Worm (Caenorhabditis elegans) whole organism, mixed stage, embryonic: Measurements from ENCODE around the gene W09C2.7.
"Not testable (repeated sequence)": the region's sequence is repeated elsewhere in the genome, so short reads cannot be mapped to it uniquely, and the experiment has no call there.

Source experiments
- elt-1 ChIP-seq: sonication (generic microtip); optimal IDR thresholded peaks from 2 replicates; lab custom pipeline; 2017; ENCODE audit warnings: missing genetic modification characterization, mild to moderate bottlenecking, missing compliant biosample characterization, antibody characterized with exemption, moderate library complexity, borderline replicate concordance; ENCODE audit not compliant: insufficient read depth
- elt-3 ChIP-seq: fragments of 150-350 bp; optimal IDR thresholded peaks from 2 replicates; lab custom pipeline; 2014; ENCODE audit warnings: missing biosample characterization, missing genetic modification characterization
- ham-2 ChIP-seq: fragments of 200-800 bp; sonication (Bioruptor generic); optimal IDR thresholded peaks from 2 replicates; lab custom pipeline; 2018; ENCODE audit warnings: mild to moderate bottlenecking, missing genetic modification characterization, missing compliant biosample characterization
- lin-13 ChIP-seq: fragments of 150-350 bp; optimal IDR thresholded peaks from 2 replicates; lab custom pipeline; 2014; ENCODE audit warnings: missing biosample characterization, missing genetic modification characterization
- mep-1 ChIP-seq: fragments of 150-350 bp; optimal IDR thresholded peaks from 2 replicates; lab custom pipeline; 2017; ENCODE audit warnings: missing biosample characterization, missing genetic modification reagents, missing genetic modification characterization, inconsistent platforms
- nhr-12 ChIP-seq: fragments of 150-350 bp; optimal IDR thresholded peaks from 2 replicates; lab custom pipeline; 2014; ENCODE audit warnings: missing biosample characterization, missing genetic modification characterization
- nhr-2 ChIP-seq: fragments of 150-350 bp; optimal IDR thresholded peaks from 2 replicates; lab custom pipeline; 2014; ENCODE audit warnings: missing biosample characterization, missing genetic modification characterization
- nhr-237 ChIP-seq: fragments of 150-350 bp; optimal IDR thresholded peaks from 2 replicates; lab custom pipeline; 2014; ENCODE audit warnings: missing biosample characterization, missing genetic modification characterization
- nhr-28 ChIP-seq: fragments of 150-350 bp; optimal IDR thresholded peaks from 2 replicates; lab custom pipeline; 2014; ENCODE audit warnings: missing biosample characterization, missing genetic modification characterization
- nhr-76 ChIP-seq: sonication (generic microtip); optimal IDR thresholded peaks from 2 replicates; lab custom pipeline; 2017; ENCODE audit warnings: missing biosample characterization, missing genetic modification characterization
- pha-4 ChIP-seq: fragments of 150-350 bp; optimal IDR thresholded peaks from 2 replicates; lab custom pipeline; 2018; ENCODE audit warnings: missing biosample characterization, missing genetic modification reagents, missing genetic modification characterization
- snpc-4 ChIP-seq: fragments of 150-350 bp; optimal IDR thresholded peaks from 2 replicates; lab custom pipeline; 2014; ENCODE audit warnings: missing biosample characterization, missing genetic modification characterization
- unc-39 ChIP-seq: fragments of 150-350 bp; optimal IDR thresholded peaks from 2 replicates; lab custom pipeline; 2014; ENCODE audit warnings: missing biosample characterization, missing genetic modification characterization
- unc-62 ChIP-seq: fragments of 150-350 bp; optimal IDR thresholded peaks from 2 replicates; lab custom pipeline; 2014; ENCODE audit warnings: missing biosample characterization, missing genetic modification reagents, missing genetic modification characterization

ce11 chrIV:9595779-9596406, 26.3 kb downstream of the W09C2.7 start, which contains the start of the genes F27C8.3 and F27C8.2:
- TF ChIP-seq snpc-4; elt-1 (tag; lab: Kevin White, UChicago); ham-2 (GFP tag; lab: Kevin White, UChicago); nhr-76 (tag; lab: Kevin White, UChicago); nhr-28; nhr-12 (tag; lab: Kevin White, UChicago); elt-3 (tag; lab: Kevin White, UChicago); mep-1 (tag; lab: Kevin White, UChicago); unc-62 (GFP tag; lab: Kevin White, UChicago); lin-13 (tag; lab: Kevin White, UChicago); pha-4 (tag; lab: Kevin White, UChicago); nhr-2 (tag; lab: Kevin White, UChicago); nhr-237 (tag; lab: Kevin White, UChicago); unc-39: not testable (repeated sequence)
